Comparison of ENCODE assay signal across 5 worm cellular contexts in the genomic region with DNA sequence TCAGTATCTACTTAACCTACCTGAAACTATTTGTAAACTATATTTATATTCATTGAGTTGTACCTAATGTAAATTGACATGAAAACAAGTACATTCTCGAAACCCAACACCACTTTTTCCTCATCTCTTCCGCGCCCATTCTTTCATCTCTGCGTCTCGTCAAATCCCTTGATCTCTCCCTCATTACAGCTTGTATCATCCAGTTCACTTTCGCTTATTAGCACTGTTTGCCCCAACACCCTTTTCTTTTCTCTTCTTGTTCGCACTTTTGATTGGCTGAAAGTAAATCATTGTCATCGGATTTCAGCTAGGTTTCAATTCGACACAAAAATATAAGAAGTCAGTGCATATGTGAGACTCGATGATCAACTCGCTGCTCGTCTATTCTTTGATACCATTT.
A peak's percentile ranks its signal among the peaks of the same experiment; 100 is the strongest.
TF ChIP-seq lines count a peak whose summit lies in the region.

A gene (plus strand): TSS at position 308 of the 400 bp plus-strand sequence.

TF ChIP-seq in whole organism, L1 larva, 84 proteins besides CTCF, POLR2A, EP300 and RAD21:
- TF ChIP-seq tlp-1 (tag; optimal IDR thresholded peaks at IDR 0.05; lab: Kevin White, UChicago), result no peak
- TF ChIP-seq irx-1 (tag; optimal IDR thresholded peaks at IDR 0.05; lab: Kevin White, UChicago), result no peak
- TF ChIP-seq unc-98 (GFP tag; IDR thresholded peaks at IDR 0.05; lab: Robert Waterston, UW), result no peak
- TF ChIP-seq blmp-1 (tag; optimal IDR thresholded peaks at IDR 0.05; lab: Kevin White, UChicago), result peak; percentile 79
- TF ChIP-seq nhr-85 (tag; lab: Kevin White, UChicago), result peak; percentile 4

TF ChIP-seq in whole organism, L2 larva, 48 proteins besides CTCF, POLR2A, EP300 and RAD21:
- TF ChIP-seq mab-5 (tag; optimal IDR thresholded peaks at IDR 0.05; lab: Kevin White, UChicago) (no peak), aly-2 (tag; optimal IDR thresholded peaks at IDR 0.05; lab: Kevin White, UChicago) (no peak), blmp-1 (tag; optimal IDR thresholded peaks at IDR 0.05; lab: Kevin White, UChicago; ENCODE audit: insufficient read depth) (peak; percentile 88), alr-1 (tag; optimal IDR thresholded peaks at IDR 0.05; lab: Kevin White, UChicago) (no peak), nhr-77 (tag; optimal IDR thresholded peaks at IDR 0.05; lab: Kevin White, UChicago) (no peak), peb-1 (tag; optimal IDR thresholded peaks at IDR 0.05; lab: Kevin White, UChicago) (no peak)

TF ChIP-seq in whole organism, L3 larva, 47 proteins besides CTCF, POLR2A, EP300 and RAD21:
- no peak for TF ChIP-seq ceh-16 (tag; optimal IDR thresholded peaks at IDR 0.05; lab: Kevin White, UChicago)
- TF ChIP-seq ztf-11 (tag; optimal IDR thresholded peaks at IDR 0.05; lab: Kevin White, UChicago), result no peak
- no peak for TF ChIP-seq fkh-2 (tag; optimal IDR thresholded peaks at IDR 0.05; lab: Kevin White, UChicago)
- peak; percentile 41 for TF ChIP-seq nhr-25 (tag; optimal IDR thresholded peaks at IDR 0.05; lab: Kevin White, UChicago)
- TF ChIP-seq nhr-67 (tag; optimal IDR thresholded peaks at IDR 0.05; lab: Kevin White, UChicago), result no peak
- TF ChIP-seq zag-1 (tag; optimal IDR thresholded peaks at IDR 0.05; lab: Kevin White, UChicago), result no peak
- TF ChIP-seq unc-62 (GFP tag; optimal IDR thresholded peaks at IDR 0.05; lab: Kevin White, UChicago), result no peak
- no peak for TF ChIP-seq snpc-4 (tag; optimal IDR thresholded peaks at IDR 0.05; lab: Kevin White, UChicago)
- no peak for TF ChIP-seq nfya-1 (tag; optimal IDR thresholded peaks at IDR 0.05; lab: Kevin White, UChicago; ENCODE audit: insufficient read depth)

TF ChIP-seq in whole organism, mixed stage, embryonic, 35 proteins besides CTCF, POLR2A, EP300 and RAD21:
- TF ChIP-seq blmp-1 (tag; optimal IDR thresholded peaks at IDR 0.05; lab: Kevin White, UChicago) (peak; percentile 30), nhr-76 (tag; optimal IDR thresholded peaks at IDR 0.05; lab: Kevin White, UChicago) (no peak)
TF ChIP-seq in whole organism, mixed stage, embryonic: peak in this region for 1.

TF ChIP-seq in whole organism, young adult, 124 proteins besides CTCF, POLR2A, EP300 and RAD21:
- no peak for TF ChIP-seq attf-5 (GFP tag; optimal IDR thresholded peaks at IDR 0.05; lab: Kevin White, UChicago)
- 0 out of 2 replicates have a peak, but pooled peaks have one; percentile 13 for TF ChIP-seq hmg-1.2 (GFP tag; IDR thresholded peaks at IDR 0.05; lab: Robert Waterston, UW)
- no peak for TF ChIP-seq madf-10 (tag; optimal IDR thresholded peaks at IDR 0.05; lab: Kevin White, UChicago)
- no peak for TF ChIP-seq ztf-3 (GFP tag; optimal IDR thresholded peaks at IDR 0.05; lab: Kevin White, UChicago)
- TF ChIP-seq T07F8.4 (tag; optimal IDR thresholded peaks at IDR 0.05; lab: Kevin White, UChicago), result no peak
- TF ChIP-seq nfya-2 (GFP tag; IDR thresholded peaks at IDR 0.05; lab: Robert Waterston, UW), result no peak
